Fruit fly (Drosophila melanogaster) whole organism, prepupa: ENCODE results near the gene CG11670.

Experiments used
- Blimp-1 ChIP-seq: fragments of 200-800 bp; sonication (Bioruptor generic); optimal IDR thresholded peaks from 3 replicates; lab custom pipeline; 2017; ENCODE audit warnings: missing biosample characterization, missing genetic modification characterization, mild to moderate bottlenecking, moderate library complexity, missing genetic modification reagents
- CG10631 ChIP-seq: fragments of 200-800 bp; sonication (Bioruptor generic); optimal IDR thresholded peaks from 2 replicates; lab custom pipeline; 2016; ENCODE audit warnings: missing biosample characterization, missing genetic modification characterization
- CG10669 ChIP-seq: fragments of 200-800 bp; sonication (Bioruptor generic); optimal IDR thresholded peaks from 3 replicates; lab custom pipeline; 2018; ENCODE audit warnings: missing biosample characterization, mild to moderate bottlenecking, missing genetic modification characterization, moderate library complexity
- CG11762 ChIP-seq: fragments of 200-800 bp; sonication (Bioruptor generic); optimal IDR thresholded peaks from 3 replicates; lab custom pipeline; 2016; ENCODE audit warnings: missing biosample characterization, missing genetic modification characterization; ENCODE audit not compliant: insufficient read depth
- CG11902 ChIP-seq: fragments of 200-800 bp; sonication (Bioruptor generic); optimal IDR thresholded peaks from 3 replicates; lab custom pipeline; 2016; ENCODE audit warnings: missing biosample characterization, missing genetic modification characterization
- CG15336 ChIP-seq: fragments of 200-800 bp; sonication (Bioruptor generic); IDR thresholded peaks from 2 replicates; pipeline ENCODE4 v1.3.6; 2022; ENCODE audit warnings: missing biosample characterization, missing genetic modification characterization
- CG16779 ChIP-seq: fragments of 200-800 bp; sonication (Bioruptor generic); optimal IDR thresholded peaks from 3 replicates; lab custom pipeline; 2017; ENCODE audit warnings: missing biosample characterization, mild to moderate bottlenecking, missing genetic modification characterization
- CG3032 ChIP-seq: fragments of 200-800 bp; optimal IDR thresholded peaks from 2 replicates; lab custom pipeline; 2019; ENCODE audit warnings: missing biosample characterization, mild to moderate bottlenecking, missing genetic modification characterization, moderate library complexity
- CG31627 ChIP-seq: fragments of 200-800 bp; sonication (Bioruptor generic); optimal IDR thresholded peaks from 3 replicates; lab custom pipeline; 2016; ENCODE audit warnings: missing biosample characterization, missing genetic modification characterization
- CG32006 ChIP-seq: fragments of 200-800 bp; sonication (Bioruptor generic); optimal IDR thresholded peaks from 3 replicates; lab custom pipeline; 2017; ENCODE audit warnings: missing biosample characterization, mild to moderate bottlenecking, missing genetic modification characterization
- CG3919 ChIP-seq: fragments of 200-800 bp; sonication (Bioruptor generic); optimal IDR thresholded peaks from 3 replicates; lab custom pipeline; 2016; ENCODE audit warnings: missing biosample characterization, missing genetic modification characterization
- CG4318 ChIP-seq: fragments of 200-800 bp; sonication (Bioruptor generic); optimal IDR thresholded peaks from 3 replicates; lab custom pipeline; 2017; ENCODE audit warnings: missing biosample characterization, mild to moderate bottlenecking, missing genetic modification characterization
- CG6854 ChIP-seq: fragments of 200-800 bp; sonication (Bioruptor generic); optimal IDR thresholded peaks from 2 replicates; lab custom pipeline; 2017; ENCODE audit warnings: missing biosample characterization, mild to moderate bottlenecking, missing genetic modification characterization
- CG7368 ChIP-seq: fragments of 200-800 bp; sonication (Bioruptor generic); optimal IDR thresholded peaks from 3 replicates; lab custom pipeline; 2016; ENCODE audit warnings: missing biosample characterization, missing genetic modification characterization
- CG8319 ChIP-seq: fragments of 200-800 bp; sonication (Bioruptor generic); optimal IDR thresholded peaks from 3 replicates; lab custom pipeline; 2016; ENCODE audit warnings: missing biosample characterization, missing genetic modification characterization
- CG8632 ChIP-seq: fragments of 200-800 bp; sonication (Bioruptor generic); optimal IDR thresholded peaks from 3 replicates; lab custom pipeline; 2016; ENCODE audit warnings: missing biosample characterization, missing genetic modification characterization
- Eip75B ChIP-seq: fragments of 200-800 bp; sonication (Bioruptor generic); optimal IDR thresholded peaks from 3 replicates; lab custom pipeline; 2016; ENCODE audit warnings: missing biosample characterization, missing genetic modification characterization
- Eip78C ChIP-seq: fragments of 200-800 bp; sonication (Bioruptor generic); peaks from one replicate; lab custom pipeline; 2016; ENCODE audit warnings: missing biosample characterization, missing genetic modification characterization
- Ets21C ChIP-seq: fragments of 200-800 bp; sonication (Bioruptor generic); optimal IDR thresholded peaks from 3 replicates; lab custom pipeline; 2016; ENCODE audit warnings: missing biosample characterization, missing genetic modification characterization
- Gug ChIP-seq: fragments of 200-800 bp; sonication (Bioruptor generic); IDR thresholded peaks from 2 replicates; pipeline ENCODE4 v1.3.6; 2022; ENCODE audit warnings: missing biosample characterization, missing genetic modification characterization
- Hr38 ChIP-seq: sonication (Bioruptor generic); optimal IDR thresholded peaks from 2 replicates; lab custom pipeline; 2016; ENCODE audit warnings: missing biosample characterization, missing genetic modification characterization
- Hr4 ChIP-seq: fragments of 200-800 bp; sonication (Bioruptor generic); optimal IDR thresholded peaks from 3 replicates; lab custom pipeline; 2016; ENCODE audit warnings: missing biosample characterization, missing genetic modification characterization
- Met ChIP-seq: fragments of 200-800 bp; sonication (Bioruptor generic); optimal IDR thresholded peaks from 3 replicates; lab custom pipeline; 2016; ENCODE audit warnings: missing biosample characterization, missing genetic modification characterization
- Sox102F ChIP-seq: fragments of 200-800 bp; sonication (Bioruptor generic); optimal IDR thresholded peaks from 2 replicates; lab custom pipeline; 2016; ENCODE audit warnings: missing biosample characterization, mild to moderate bottlenecking, missing genetic modification characterization
- achi ChIP-seq: fragments of 200-800 bp; sonication (Bioruptor generic); optimal IDR thresholded peaks from 3 replicates; lab custom pipeline; 2016; ENCODE audit warnings: missing biosample characterization, missing genetic modification characterization
- cyc ChIP-seq: fragments of 200-800 bp; sonication (Bioruptor generic); optimal IDR thresholded peaks from 3 replicates; lab custom pipeline; 2016; ENCODE audit warnings: missing biosample characterization, missing genetic modification characterization
- esn ChIP-seq: fragments of 200-800 bp; sonication (Bioruptor generic); optimal IDR thresholded peaks from 2 replicates; lab custom pipeline; 2016; ENCODE audit warnings: missing biosample characterization, mild to moderate bottlenecking, missing genetic modification characterization, moderate library complexity
- fd85E ChIP-seq: fragments of 200-800 bp; sonication (Bioruptor generic); optimal IDR thresholded peaks from 3 replicates; lab custom pipeline; 2016; ENCODE audit warnings: missing biosample characterization, missing genetic modification characterization
- lz ChIP-seq: fragments of 200-800 bp; sonication (Bioruptor generic); optimal IDR thresholded peaks from 3 replicates; lab custom pipeline; 2016; ENCODE audit warnings: missing biosample characterization, missing genetic modification characterization
- net ChIP-seq: fragments of 200-800 bp; sonication (Bioruptor generic); optimal IDR thresholded peaks from 3 replicates; lab custom pipeline; 2016; ENCODE audit warnings: missing biosample characterization, missing genetic modification characterization
- pdm3 ChIP-seq: fragments of 200-800 bp; sonication (Bioruptor generic); optimal IDR thresholded peaks from 3 replicates; lab custom pipeline; 2016; ENCODE audit warnings: missing biosample characterization, missing genetic modification characterization
- salr ChIP-seq, 2 experiments: fragments of 200-800 bp; sonication (Bioruptor generic); optimal IDR thresholded peaks; 3 replicates each; lab custom pipeline; 2016 to 2018; ENCODE audit warnings: missing biosample characterization in 2 of 2, missing genetic modification characterization in 2 of 2, mild to moderate bottlenecking in 1 of 2
- svp ChIP-seq: fragments of 200-800 bp; sonication (Bioruptor generic); peaks from one replicate; lab custom pipeline; 2016; ENCODE audit warnings: missing biosample characterization, missing genetic modification characterization
- vri ChIP-seq: fragments of 200-800 bp; sonication (Bioruptor generic); optimal IDR thresholded peaks from 3 replicates; lab custom pipeline; 2016; ENCODE audit warnings: missing biosample characterization, mild to moderate bottlenecking, missing genetic modification characterization

Gene CG11670

DNA sequence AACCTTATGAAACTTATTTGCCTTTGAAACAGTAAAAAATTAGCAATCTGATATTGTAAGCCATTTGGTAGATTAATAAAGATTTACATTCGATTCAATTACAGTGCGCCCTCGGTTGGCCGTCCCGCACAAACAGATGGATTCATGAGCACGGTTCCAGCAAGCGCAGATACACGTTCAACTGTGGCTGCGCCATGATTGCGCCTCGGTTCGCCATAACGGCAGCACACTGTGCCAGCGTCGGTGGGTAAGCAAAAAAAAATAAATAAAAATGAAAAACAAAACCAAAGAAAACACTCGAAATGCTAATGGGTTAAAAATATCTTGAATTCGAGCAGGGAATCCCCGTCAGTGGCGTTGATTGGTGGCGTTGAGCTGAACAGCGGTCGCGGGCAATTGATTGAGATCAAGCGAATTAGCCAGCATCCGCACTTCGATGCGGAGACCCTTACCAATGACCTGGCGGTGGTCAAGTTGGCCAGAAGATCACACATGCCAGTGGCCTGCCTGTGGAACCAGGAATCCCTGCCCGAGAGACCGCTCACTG, 2.7 kb upstream of the CG11670 start (continued):
- TF ChIP-seq Gug (GFP tag; lab: Robert Waterston, UW) = no peak
- peak; percentile 27 for TF ChIP-seq CG8632 (GFP tag; lab: Kevin White, UChicago)
- TF ChIP-seq achi = peak; percentile 17
- no peak for TF ChIP-seq Ets21C (GFP tag; lab: Kevin White, UChicago)
- no peak for TF ChIP-seq CG16779 (tag; lab: Kevin White, UChicago)
- peak; percentile 8 for TF ChIP-seq net (GFP tag; lab: Kevin White, UChicago)
- TF ChIP-seq CG8319 (GFP tag; lab: Kevin White, UChicago) = no peak
- TF ChIP-seq fd85E (GFP tag; lab: Kevin White, UChicago) = no peak
- no peak for TF ChIP-seq CG11902 (GFP tag; lab: Kevin White, UChicago)
- TF ChIP-seq CG11762 = no peak
- TF ChIP-seq CG15336 = no peak
- TF ChIP-seq Met (GFP tag; lab: Kevin White, UChicago) = peak; percentile 51
- no peak for TF ChIP-seq Eip75B (GFP tag; lab: Kevin White, UChicago)
- no peak for TF ChIP-seq CG6854 (GFP tag; lab: Kevin White, UChicago)
- peak; percentile 17 for TF ChIP-seq cyc
- no peak for TF ChIP-seq CG3919 (GFP tag; lab: Kevin White, UChicago)

DNA sequence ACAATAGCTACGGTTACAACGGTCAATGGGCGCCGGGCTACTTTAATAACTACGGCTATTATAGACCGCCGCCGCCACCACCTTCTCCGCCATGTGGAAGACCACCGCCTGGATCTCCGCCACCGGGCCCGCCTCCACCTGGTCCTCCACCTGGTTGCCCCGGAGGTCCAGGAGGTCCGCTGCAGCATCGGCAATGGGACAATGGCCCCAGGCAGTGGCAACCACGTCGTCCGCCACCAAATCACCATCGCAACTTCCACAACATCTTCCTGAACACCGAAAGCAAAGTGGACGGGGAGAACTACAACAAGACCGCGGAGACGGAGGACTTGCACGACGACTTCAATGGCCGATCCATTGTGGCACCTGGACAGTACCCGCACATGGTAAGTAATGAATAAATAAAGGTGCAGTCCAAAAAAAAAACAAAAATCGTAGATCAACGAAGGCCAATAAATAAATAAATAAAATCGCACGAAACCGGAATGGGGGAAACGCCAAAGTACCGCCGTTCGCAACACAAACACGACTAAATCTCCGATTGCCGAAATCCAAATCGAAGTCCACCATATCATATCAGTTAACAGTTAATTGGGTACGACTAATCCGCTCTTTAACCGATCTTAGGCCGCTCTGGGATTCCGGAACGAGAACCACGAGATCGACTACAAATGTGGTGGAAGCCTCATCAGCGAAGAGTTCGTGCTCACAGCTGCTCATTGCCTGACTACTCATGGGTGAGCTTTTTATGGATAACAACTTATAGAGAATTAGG, 595 bp downstream of the CG11670 start, which contains the start of gene snk:
snk (minus strand) TSS at position 513 of the 775 bp plus-strand sequence.
- no peak for TF ChIP-seq CG4318 (GFP tag; lab: Kevin White, UChicago)
- no peak for TF ChIP-seq CG31627
- no peak for TF ChIP-seq Blimp-1 (GFP tag; lab: Kevin White, UChicago)
- TF ChIP-seq svp = no peak
- TF ChIP-seq CG3032 = no peak
- no peak for TF ChIP-seq Sox102F
- TF ChIP-seq lz (GFP tag; lab: Kevin White, UChicago) = no peak
- TF ChIP-seq cyc = no peak
- no peak for TF ChIP-seq CG11902 (GFP tag; lab: Kevin White, UChicago)
- TF ChIP-seq CG10669 (GFP tag; lab: Kevin White, UChicago) = no peak
- TF ChIP-seq CG11762 = no peak
- TF ChIP-seq CG8319 (GFP tag; lab: Kevin White, UChicago) = no peak
- no peak for TF ChIP-seq CG10631 (GFP tag; lab: Kevin White, UChicago)
- TF ChIP-seq esn = no peak

DNA sequence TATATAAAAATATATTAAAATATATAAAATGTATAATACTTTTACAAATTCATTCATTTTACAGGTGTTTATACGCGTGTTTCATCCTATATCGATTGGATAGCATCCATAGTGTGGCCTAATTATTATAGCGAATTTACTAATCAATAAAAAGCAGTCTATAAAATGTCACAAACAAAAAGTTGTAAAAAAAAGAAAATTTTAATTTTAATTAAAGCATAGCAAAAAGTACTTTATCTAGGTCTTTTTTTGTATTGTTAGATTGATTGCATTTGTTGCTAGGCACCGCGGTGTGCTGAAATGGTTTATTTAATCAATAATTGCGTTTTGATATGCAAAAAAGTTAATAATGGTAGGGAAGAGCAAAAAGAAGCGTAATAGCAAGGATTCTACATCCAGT, 2.0 kb downstream of the CG11670 start, which contains the start of gene CG45122:
CG45122 (plus strand) TSS at position 301 of the 400 bp plus-strand sequence.
- no peak for TF ChIP-seq vri
- TF ChIP-seq CG31627 = no peak
- TF ChIP-seq Eip78C (GFP tag; lab: Kevin White, UChicago) = no peak
- TF ChIP-seq pdm3 (GFP tag; lab: Kevin White, UChicago) = no peak
- no peak for TF ChIP-seq CG8632 (GFP tag; lab: Kevin White, UChicago)
- TF ChIP-seq CG10631 (GFP tag; lab: Kevin White, UChicago) = no peak
- TF ChIP-seq Eip75B (GFP tag; lab: Kevin White, UChicago) = no peak
- TF ChIP-seq CG32006 (GFP tag; lab: Kevin White, UChicago) = no peak
- TF ChIP-seq CG7368 = no peak
- TF ChIP-seq Hr4 (GFP tag; lab: Kevin White, UChicago) = no peak
- TF ChIP-seq Hr38 (GFP tag; lab: Kevin White, UChicago) = no peak
- TF ChIP-seq salr (GFP tag; optimal IDR thresholded peaks at IDR 0.05; lab: Kevin White, UChicago) = no peak

DNA sequence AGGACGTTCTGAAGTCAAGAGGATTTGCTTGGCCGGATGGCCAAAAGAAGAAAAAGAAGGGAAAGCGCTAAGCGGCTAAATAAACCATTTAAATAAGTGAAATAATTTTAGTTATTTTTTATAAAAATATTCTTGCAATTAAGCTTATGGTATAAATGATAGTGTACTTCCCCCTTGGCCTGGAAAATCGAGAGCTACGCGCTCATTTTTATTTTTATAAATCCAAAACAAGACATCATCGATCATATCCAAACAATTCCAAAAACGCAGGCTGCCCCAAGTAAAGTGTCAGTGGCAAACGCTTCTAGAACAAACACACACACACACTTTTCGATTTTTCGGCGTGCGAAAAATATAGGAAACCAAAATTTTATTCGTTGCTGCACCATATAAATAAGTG, 2.6 kb downstream of the CG11670 start, which contains the start of gene Hsc70-2:
Hsc70-2 (plus strand) TSS at position 301 of the 400 bp plus-strand sequence.
- no peak for TF ChIP-seq pdm3 (GFP tag; lab: Kevin White, UChicago)
